Worm (Caenorhabditis elegans) whole organism, mixed stage, embryonic: ENCODE measurements around the gene ccch-1.
"Not testable (repeated sequence)": the region's sequence is repeated elsewhere in the genome, so short reads cannot be mapped to it uniquely, and the experiment has no call there.

ENCODE experiments used
- bed-3 ChIP-seq: fragments of 200-800 bp; sonication (Bioruptor generic); optimal IDR thresholded peaks from 3 replicates; lab custom pipeline; 2018; ENCODE audit warnings: mild to moderate bottlenecking, missing genetic modification characterization, moderate library complexity, missing compliant biosample characterization
- elt-3 ChIP-seq: fragments of 150-350 bp; optimal IDR thresholded peaks from 2 replicates; lab custom pipeline; 2014; ENCODE audit warnings: missing biosample characterization, missing genetic modification characterization
- flh-1 ChIP-seq: fragments of 200-800 bp; sonication (Bioruptor generic); optimal IDR thresholded peaks from 2 replicates; lab custom pipeline; 2018; ENCODE audit warnings: mild to moderate bottlenecking, missing genetic modification characterization, moderate library complexity, missing compliant biosample characterization
- lsy-2 ChIP-seq: fragments of 150-350 bp; optimal IDR thresholded peaks from 2 replicates; lab custom pipeline; 2014; ENCODE audit warnings: missing biosample characterization, missing genetic modification characterization
- nhr-12 ChIP-seq: fragments of 150-350 bp; optimal IDR thresholded peaks from 2 replicates; lab custom pipeline; 2014; ENCODE audit warnings: missing biosample characterization, missing genetic modification characterization
- nhr-2 ChIP-seq: fragments of 150-350 bp; optimal IDR thresholded peaks from 2 replicates; lab custom pipeline; 2014; ENCODE audit warnings: missing biosample characterization, missing genetic modification characterization
- nhr-237 ChIP-seq: fragments of 150-350 bp; optimal IDR thresholded peaks from 2 replicates; lab custom pipeline; 2014; ENCODE audit warnings: missing biosample characterization, missing genetic modification characterization
- nhr-28 ChIP-seq: fragments of 150-350 bp; optimal IDR thresholded peaks from 2 replicates; lab custom pipeline; 2014; ENCODE audit warnings: missing biosample characterization, missing genetic modification characterization
- pha-4 ChIP-seq: fragments of 150-350 bp; optimal IDR thresholded peaks from 2 replicates; lab custom pipeline; 2018; ENCODE audit warnings: missing biosample characterization, missing genetic modification reagents, missing genetic modification characterization
- snpc-4 ChIP-seq: fragments of 150-350 bp; optimal IDR thresholded peaks from 2 replicates; lab custom pipeline; 2014; ENCODE audit warnings: missing biosample characterization, missing genetic modification characterization
- sptf-1 ChIP-seq: sonication (generic microtip); optimal IDR thresholded peaks from 2 replicates; lab custom pipeline; 2017; ENCODE audit warnings: mild to moderate bottlenecking, missing genetic modification characterization, moderate library complexity, missing compliant biosample characterization
- tbx-8 ChIP-seq: fragments of 200-800 bp; sonication (Bioruptor generic); optimal IDR thresholded peaks from 2 replicates; lab custom pipeline; 2018; ENCODE audit warnings: mild to moderate bottlenecking, missing genetic modification characterization, moderate library complexity, missing compliant biosample characterization
- unc-62 ChIP-seq: fragments of 150-350 bp; optimal IDR thresholded peaks from 2 replicates; lab custom pipeline; 2014; ENCODE audit warnings: missing biosample characterization, missing genetic modification reagents, missing genetic modification characterization
- ztf-11 ChIP-seq: fragments of 150-350 bp; optimal IDR thresholded peaks from 2 replicates; lab custom pipeline; 2014; ENCODE audit warnings: missing biosample characterization, missing genetic modification characterization

DNA sequence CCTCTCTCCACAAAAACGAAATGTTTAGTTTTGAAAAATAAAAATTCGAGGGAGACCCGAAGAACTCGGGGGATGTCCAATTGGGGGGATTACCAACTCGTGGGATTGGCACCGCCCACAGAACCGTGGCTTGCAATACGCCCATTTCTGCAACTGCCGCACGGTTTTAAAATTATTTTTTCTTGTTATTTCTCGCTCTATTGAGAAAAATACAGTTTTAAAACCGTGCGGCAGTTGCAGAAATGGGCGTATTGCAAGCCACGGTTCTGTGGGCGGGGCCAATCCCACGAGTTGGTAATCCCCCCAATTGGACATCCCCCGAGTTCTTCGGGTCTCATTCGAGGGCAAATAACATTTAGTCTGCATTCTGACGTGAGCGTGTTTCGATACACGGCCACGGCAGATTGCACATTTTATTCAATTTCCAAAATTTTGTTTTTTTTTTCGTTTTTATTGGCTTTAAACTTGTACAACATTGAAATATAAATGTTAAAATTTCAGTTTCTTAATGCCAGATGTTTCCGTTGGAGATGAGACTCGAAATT is 22.7 kb upstream of the ccch-1 start, which contains the start of the genes C55A6.1 and C55A6.10:
- TF ChIP-seq sptf-1 (tag; lab: Kevin White, UChicago) = peak; percentile 41
- not testable (repeated sequence) for TF ChIP-seq unc-62; ztf-11 (tag; lab: Kevin White, UChicago); bed-3 (GFP tag; lab: Kevin White, UChicago); pha-4 (tag; lab: Kevin White, UChicago); nhr-2 (tag; lab: Kevin White, UChicago); elt-3 (tag; lab: Kevin White, UChicago); nhr-12; flh-1 (GFP tag; lab: Kevin White, UChicago); snpc-4 (tag; lab: Kevin White, UChicago); tbx-8 (GFP tag; lab: Kevin White, UChicago); nhr-28 (tag; lab: Kevin White, UChicago)
- TF ChIP-seq nhr-237 (tag; lab: Kevin White, UChicago) = peak; percentile 10
- peak; percentile 31 for TF ChIP-seq lsy-2
